Worm (Caenorhabditis elegans): ENCODE measurements around the gene arl-6.
"Not testable (repeated sequence)": the region's sequence is repeated elsewhere in the genome, so short reads cannot be mapped to it uniquely, and the experiment has no call there.

ce11 chrIII:4781937-4782576 lies 32.6 kb downstream of the arl-6 start, which contains the start of the genes gex-5 and C38D4.10:
- TF ChIP-seq dao-5, him-1 (tag; optimal IDR thresholded peaks at IDR 0.05): not testable (repeated sequence)

Measured in whole organism, L4/young adult.